Worm (Caenorhabditis elegans) whole organism, L2 larva: Measurements from ENCODE around the gene T23B12.5.

Experiments
- C34F6.9 ChIP-seq: fragments of 150-350 bp; optimal IDR thresholded peaks from 2 replicates; lab custom pipeline; 2014; ENCODE audit warnings: missing biosample characterization, missing genetic modification characterization
- R02D3.7 ChIP-seq: fragments of 150-350 bp; optimal IDR thresholded peaks from 2 replicates; lab custom pipeline; 2014; ENCODE audit warnings: missing biosample characterization, missing genetic modification characterization
- ZK546.5 ChIP-seq: sonication (generic microtip); optimal IDR thresholded peaks from 2 replicates; lab custom pipeline; 2017; ENCODE audit warnings: missing biosample characterization, missing genetic modification characterization
- alr-1 ChIP-seq: fragments of 150-350 bp; optimal IDR thresholded peaks from 2 replicates; lab custom pipeline; 2014; ENCODE audit warnings: missing biosample characterization, missing genetic modification characterization
- aly-2 ChIP-seq: fragments of 150-350 bp; optimal IDR thresholded peaks from 2 replicates; lab custom pipeline; 2014; ENCODE audit warnings: missing biosample characterization, missing genetic modification characterization
- ama-1 ChIP-seq: fragments of 150-350 bp; optimal IDR thresholded peaks from 2 replicates; lab custom pipeline; 2018; ENCODE audit warnings: inconsistent platforms
- blmp-1 ChIP-seq: sonication (generic microtip); optimal IDR thresholded peaks from 2 replicates; lab custom pipeline; 2017; ENCODE audit warnings: missing genetic modification characterization, mild to moderate bottlenecking, missing compliant biosample characterization, antibody characterized with exemption, moderate library complexity; ENCODE audit not compliant: insufficient read depth
- ceh-16 ChIP-seq: fragments of 150-350 bp; optimal IDR thresholded peaks from 2 replicates; lab custom pipeline; 2014; ENCODE audit warnings: missing biosample characterization, missing genetic modification characterization
- ceh-82 ChIP-seq: fragments of 150-350 bp; optimal IDR thresholded peaks from 2 replicates; lab custom pipeline; 2014; ENCODE audit warnings: missing biosample characterization, missing genetic modification characterization
- dmd-4 ChIP-seq: sonication (generic microtip); optimal IDR thresholded peaks from 2 replicates; lab custom pipeline; 2017; ENCODE audit warnings: missing biosample characterization, missing genetic modification characterization
- egl-27 ChIP-seq: sonication (generic microtip); optimal IDR thresholded peaks from 3 replicates; lab custom pipeline; 2017; ENCODE audit warnings: missing biosample characterization, missing genetic modification reagents, missing genetic modification characterization
- elt-1 ChIP-seq: fragments of 150-350 bp; optimal IDR thresholded peaks from 2 replicates; lab custom pipeline; 2014; ENCODE audit warnings: missing biosample characterization, missing genetic modification characterization
- elt-3 ChIP-seq: sonication (generic microtip); optimal IDR thresholded peaks from 2 replicates; lab custom pipeline; 2017; ENCODE audit warnings: missing biosample characterization, missing genetic modification characterization
- fos-1 ChIP-seq: fragments of 150-350 bp; optimal IDR thresholded peaks from 2 replicates; lab custom pipeline; 2014; ENCODE audit warnings: missing biosample characterization, missing genetic modification characterization
- lin-13 ChIP-seq: fragments of 150-350 bp; optimal IDR thresholded peaks from 2 replicates; lab custom pipeline; 2014; ENCODE audit warnings: missing biosample characterization, missing genetic modification reagents, missing genetic modification characterization
- lin-39 ChIP-seq: fragments of 150-350 bp; optimal IDR thresholded peaks from 2 replicates; lab custom pipeline; 2014; ENCODE audit warnings: missing biosample characterization, missing genetic modification reagents, missing genetic modification characterization
- lsy-2 ChIP-seq, 2 experiments: fragments of 150-350 bp in 1 of 2; sonication (generic microtip) in 1 of 2; optimal IDR thresholded peaks; 2 replicates each; lab custom pipeline; 2014 to 2017; ENCODE audit warnings: missing biosample characterization in 2 of 2, missing genetic modification characterization in 2 of 2
- mab-5 ChIP-seq: fragments of 150-350 bp; optimal IDR thresholded peaks from 2 replicates; lab custom pipeline; 2014; ENCODE audit warnings: missing biosample characterization, missing genetic modification characterization
- mbf-1 ChIP-seq: sonication (generic microtip); optimal IDR thresholded peaks from 2 replicates; lab custom pipeline; 2017; ENCODE audit warnings: missing biosample characterization, missing genetic modification characterization
- mdl-1 ChIP-seq, 2 experiments: fragments of 150-350 bp in 1 of 2; sonication (generic microtip) in 1 of 2; optimal IDR thresholded peaks; 2 replicates each; lab custom pipeline; 2017; ENCODE audit warnings: missing biosample characterization in 2 of 2, missing genetic modification characterization in 2 of 2
- nhr-129 ChIP-seq: fragments of 150-350 bp; optimal IDR thresholded peaks from 2 replicates; lab custom pipeline; 2014; ENCODE audit warnings: missing biosample characterization, missing genetic modification characterization
- nhr-21 ChIP-seq: fragments of 150-350 bp; optimal IDR thresholded peaks from 2 replicates; lab custom pipeline; 2014; ENCODE audit warnings: missing biosample characterization, missing genetic modification characterization
- nhr-237 ChIP-seq: fragments of 150-350 bp; optimal IDR thresholded peaks from 2 replicates; lab custom pipeline; 2014; ENCODE audit warnings: missing biosample characterization, missing genetic modification characterization
- nhr-25 ChIP-seq: fragments of 150-350 bp; sonication (generic microtip); optimal IDR thresholded peaks from 3 replicates; lab custom pipeline; 2014; ENCODE audit warnings: missing biosample characterization, missing genetic modification characterization
- nhr-6 ChIP-seq: fragments of 150-350 bp; optimal IDR thresholded peaks from 2 replicates; lab custom pipeline; 2014; ENCODE audit warnings: missing biosample characterization, missing genetic modification characterization
- nhr-77 ChIP-seq: fragments of 150-350 bp; optimal IDR thresholded peaks from 2 replicates; lab custom pipeline; 2014; ENCODE audit warnings: missing biosample characterization, missing genetic modification characterization
- peb-1 ChIP-seq: fragments of 150-350 bp; optimal IDR thresholded peaks from 2 replicates; lab custom pipeline; 2014; ENCODE audit warnings: missing biosample characterization, missing genetic modification characterization
- sem-4 ChIP-seq: fragments of 150-350 bp; optimal IDR thresholded peaks from 2 replicates; lab custom pipeline; 2014; ENCODE audit warnings: missing biosample characterization, missing genetic modification reagents, missing genetic modification characterization
- skn-1 ChIP-seq: sonication (generic microtip); optimal IDR thresholded peaks from 2 replicates; lab custom pipeline; 2017; ENCODE audit warnings: missing biosample characterization, missing genetic modification characterization
- sma-3 ChIP-seq: sonication (generic microtip); optimal IDR thresholded peaks from 2 replicates; lab custom pipeline; 2016; ENCODE audit warnings: missing genetic modification reagents, missing genetic modification characterization, missing compliant biosample characterization
- sma-9 ChIP-seq, 2 experiments: fragments of 150-350 bp in 1 of 2; sonication (generic microtip) in 1 of 2; optimal IDR thresholded peaks; 2 replicates each; lab custom pipeline; 2014 to 2016; ENCODE audit warnings: missing genetic modification characterization in 2 of 2, mild to moderate bottlenecking in 1 of 2, missing biosample characterization in 1 of 2, missing compliant biosample characterization in 1 of 2, missing genetic modification reagents in 1 of 2, moderate library complexity in 1 of 2
- snpc-4 ChIP-seq: fragments of 150-350 bp; optimal IDR thresholded peaks from 2 replicates; lab custom pipeline; 2014; ENCODE audit warnings: missing biosample characterization, missing genetic modification characterization
- unc-55 ChIP-seq: fragments of 150-350 bp; sonication (generic microtip); optimal IDR thresholded peaks from 3 replicates; lab custom pipeline; 2014; ENCODE audit warnings: missing biosample characterization, missing genetic modification reagents, missing genetic modification characterization
- unc-62 ChIP-seq: fragments of 150-350 bp; optimal IDR thresholded peaks from 2 replicates; lab custom pipeline; 2014; ENCODE audit warnings: missing biosample characterization, missing genetic modification reagents, missing genetic modification characterization
- zag-1 ChIP-seq: fragments of 150-350 bp; optimal IDR thresholded peaks from 2 replicates; lab custom pipeline; 2014; ENCODE audit warnings: missing biosample characterization, missing genetic modification characterization
- ztf-4 ChIP-seq: fragments of 150-350 bp; optimal IDR thresholded peaks from 2 replicates; lab custom pipeline; 2014; ENCODE audit warnings: missing biosample characterization, missing genetic modification characterization

T23B12.5 gene

ce11 chrV:8460800-8461199 lies 13.0 kb upstream of the T23B12.5 start:
- TF ChIP-seq unc-62 (GFP tag; lab: Kevin White, UChicago), result no peak
- TF ChIP-seq ceh-16, result no peak
- no peak for TF ChIP-seq ztf-4 (tag; lab: Kevin White, UChicago)
- TF ChIP-seq nhr-129, result peak; percentile 7
- no peak for TF ChIP-seq ZK546.5 (tag; lab: Kevin White, UChicago)
- no peak for TF ChIP-seq R02D3.7 (tag; lab: Kevin White, UChicago)
- TF ChIP-seq nhr-77 (tag; lab: Kevin White, UChicago), result no peak
- TF ChIP-seq sem-4 (tag; lab: Kevin White, UChicago), result peak; percentile 30
- no peak for TF ChIP-seq nhr-6 (tag; lab: Kevin White, UChicago)
- peak in 1 of 2 experiments; percentile 27 for TF ChIP-seq lsy-2 (tag; optimal IDR thresholded peaks at IDR 0.05; lab: Kevin White, UChicago)
- no peak for TF ChIP-seq sma-9 (GFP tag; optimal IDR thresholded peaks at IDR 0.05; lab: Kevin White, UChicago)
- TF ChIP-seq sma-9 (tag; optimal IDR thresholded peaks at IDR 0.05; lab: Kevin White, UChicago), result no peak
- peak; percentile 42 for TF ChIP-seq C34F6.9
- TF ChIP-seq snpc-4 (tag; lab: Kevin White, UChicago), result no peak
- TF ChIP-seq nhr-21 (tag; lab: Kevin White, UChicago), result no peak
- TF ChIP-seq lin-13 (GFP tag; lab: Kevin White, UChicago), result peak; percentile 30
- no peak for TF ChIP-seq alr-1 (tag; lab: Kevin White, UChicago)
- TF ChIP-seq unc-55 (GFP tag; lab: Kevin White, UChicago), result peak; percentile 46
- no peak for TF ChIP-seq nhr-25 (tag; lab: Kevin White, UChicago)
- TF ChIP-seq ama-1, result no peak
- TF ChIP-seq elt-1 (tag; lab: Kevin White, UChicago), result no peak

ce11 chrV:8460306-8460705 lies 12.5 kb upstream of the T23B12.5 start, which contains the start of gene T23B12.6:
TSS of gene T23B12.6 (minus strand) at chrV:8460419.
- no peak for TF ChIP-seq lsy-2 (tag; optimal IDR thresholded peaks at IDR 0.05; lab: Kevin White, UChicago)
- TF ChIP-seq unc-62 (GFP tag; lab: Kevin White, UChicago), result no peak
- no peak for TF ChIP-seq ztf-4 (tag; lab: Kevin White, UChicago)
- TF ChIP-seq, all 48 proteins: peak for 0

- TF ChIP-seq nhr-21 (tag; lab: Kevin White, UChicago), result no peak
- no peak for TF ChIP-seq lsy-2 (tag; optimal IDR thresholded peaks at IDR 0.05; lab: Kevin White, UChicago)
- TF ChIP-seq elt-3, result no peak
- TF ChIP-seq aly-2 (tag; lab: Kevin White, UChicago), result no peak
- no peak for TF ChIP-seq egl-27
- no peak for TF ChIP-seq ztf-4 (tag; lab: Kevin White, UChicago)
- no peak for TF ChIP-seq mbf-1 (tag; lab: Kevin White, UChicago)
- TF ChIP-seq ceh-82 (tag; lab: Kevin White, UChicago), result no peak
- no peak for TF ChIP-seq blmp-1 (tag; lab: Kevin White, UChicago)
- TF ChIP-seq unc-55 (GFP tag; lab: Kevin White, UChicago), result no peak
- no peak for TF ChIP-seq zag-1 (tag; lab: Kevin White, UChicago)
- no peak for TF ChIP-seq nhr-237 (tag; lab: Kevin White, UChicago)
- TF ChIP-seq skn-1 (tag; lab: Kevin White, UChicago), result no peak
- no peak for TF ChIP-seq lin-39 (tag; lab: Kevin White, UChicago)
- no peak for TF ChIP-seq sma-9 (GFP tag; optimal IDR thresholded peaks at IDR 0.05; lab: Kevin White, UChicago)
- no peak for TF ChIP-seq sma-9 (tag; optimal IDR thresholded peaks at IDR 0.05; lab: Kevin White, UChicago)
- no peak for TF ChIP-seq fos-1 (tag; lab: Kevin White, UChicago)
- TF ChIP-seq mab-5 (tag; lab: Kevin White, UChicago), result no peak
- no peak for TF ChIP-seq mdl-1 (tag; optimal IDR thresholded peaks at IDR 0.05; lab: Kevin White, UChicago)
- TF ChIP-seq peb-1 (tag; lab: Kevin White, UChicago), result no peak
- TF ChIP-seq R02D3.7 (tag; lab: Kevin White, UChicago), result no peak
Measured at ce11 chrV:8454995-8455446, 7.2 kb upstream of the T23B12.5 start, which contains the start of gene T23B12.11. TSS of gene T23B12.11 (plus strand) at chrV:8455396.

- TF ChIP-seq mab-5 (tag; lab: Kevin White, UChicago) (peak; percentile 57), sem-4 (tag; lab: Kevin White, UChicago) (no peak)
Measured at ce11 chrV:8450690-8451089, 2.9 kb upstream of the T23B12.5 start.

ce11 chrV:8449241-8449640 lies 1.4 kb upstream of the T23B12.5 start:
- TF ChIP-seq nhr-25 (tag; lab: Kevin White, UChicago) (peak; percentile 78), sma-9 (GFP tag; optimal IDR thresholded peaks at IDR 0.05; lab: Kevin White, UChicago) (peak; percentile 27), sma-9 (tag; optimal IDR thresholded peaks at IDR 0.05; lab: Kevin White, UChicago) (no peak), sma-3 (GFP tag; lab: Kevin White, UChicago) (peak; percentile 45), dmd-4 (tag; lab: Kevin White, UChicago) (no peak)
